Worm (Caenorhabditis elegans): ENCODE results near the gene srw-130.

srw-130 gene

DNA sequence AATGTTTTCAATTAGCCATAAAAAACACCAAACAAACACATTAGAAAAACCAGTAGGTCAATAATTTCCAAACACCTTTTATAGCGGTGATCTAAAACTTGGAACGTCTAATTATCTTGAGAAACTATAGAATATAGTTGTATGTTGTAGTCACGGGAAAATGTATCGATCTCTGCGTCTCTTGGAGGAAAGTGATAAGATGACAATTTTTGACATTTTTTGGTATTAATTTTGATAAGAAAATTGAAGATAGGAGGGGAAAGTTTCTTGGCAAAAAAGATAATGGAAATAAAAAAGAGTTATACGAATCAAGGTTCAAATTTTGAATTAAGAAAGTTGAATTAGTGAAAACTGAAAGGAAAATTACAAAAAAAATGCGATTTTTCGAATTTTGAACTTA, 43.0 kb downstream of the srw-130 start:
- TF ChIP-seq him-1 (tag; optimal IDR thresholded peaks at IDR 0.05) (no peak), W03F9.2 (tag; optimal IDR thresholded peaks at IDR 0.05) (no peak), dao-5 (tag; optimal IDR thresholded peaks at IDR 0.05) (no peak)

ce11 chrV:3502038-3502437, 46.7 kb downstream of the srw-130 start, which contains the start of the genes C07G3.8 and C07G3.10:
Gene C07G3.8 (minus strand): TSS chrV:3502138.
Gene C07G3.10 (plus strand): TSS chrV:3502307.
- TF ChIP-seq dao-5 (tag; optimal IDR thresholded peaks at IDR 0.05) (no peak), him-1 (tag; optimal IDR thresholded peaks at IDR 0.05) (no peak), W03F9.2 (tag; optimal IDR thresholded peaks at IDR 0.05) (no peak)

Data from whole organism, L4/young adult.